Fruit fly (Drosophila melanogaster): ENCODE measurements around the gene Alg7.
"Not testable (repeated sequence)": the region's sequence is repeated elsewhere in the genome, so short reads cannot be mapped to it uniquely, and the experiment has no call there.

The Alg7 gene

dm6 chr2L:13203437-13204137 lies 24.5 kb downstream of the Alg7 start, which contains the start of gene Pect:
TSS of gene Pect (plus strand) at chr2L:13203762.
- no peak for TF ChIP-seq h (optimal IDR thresholded peaks at IDR 0.05)
- no peak for TF ChIP-seq Sin3A (optimal IDR thresholded peaks at IDR 0.05)
- TF ChIP-seq Myc (optimal IDR thresholded peaks at IDR 0.05): no peak
- no peak for TF ChIP-seq ttk (optimal IDR thresholded peaks at IDR 0.05)
- no peak for TF ChIP-seq insv (optimal IDR thresholded peaks at IDR 0.05)
- no peak for TF ChIP-seq psq (optimal IDR thresholded peaks at IDR 0.05)

dm6 chr2L:13204151-13204550 lies 25.1 kb downstream of the Alg7 start:
- TF ChIP-seq Sin3A (optimal IDR thresholded peaks at IDR 0.05) (no peak), ttk (optimal IDR thresholded peaks at IDR 0.05) (no peak), insv (optimal IDR thresholded peaks at IDR 0.05) (no peak), h (optimal IDR thresholded peaks at IDR 0.05) (no peak), Myc (optimal IDR thresholded peaks at IDR 0.05) (no peak), psq (optimal IDR thresholded peaks at IDR 0.05) (no peak)

dm6 chr2L:13205256-13205655 lies 26.2 kb downstream of the Alg7 start:
- TF ChIP-seq ttk (optimal IDR thresholded peaks at IDR 0.05) (no peak), h (optimal IDR thresholded peaks at IDR 0.05) (no peak), Myc (optimal IDR thresholded peaks at IDR 0.05) (no peak), insv (optimal IDR thresholded peaks at IDR 0.05) (no peak), psq (optimal IDR thresholded peaks at IDR 0.05) (no peak), Sin3A (optimal IDR thresholded peaks at IDR 0.05) (no peak)

- TF ChIP-seq Sin3A (optimal IDR thresholded peaks at IDR 0.05) (no peak), Myc (optimal IDR thresholded peaks at IDR 0.05) (no peak), ttk (optimal IDR thresholded peaks at IDR 0.05) (no peak), h (optimal IDR thresholded peaks at IDR 0.05) (no peak), insv (optimal IDR thresholded peaks at IDR 0.05) (no peak), psq (optimal IDR thresholded peaks at IDR 0.05) (no peak)
These were observed 27.1 kb downstream of the Alg7 start for dm6 chr2L:13206077-13206668.

- TF ChIP-seq h (optimal IDR thresholded peaks at IDR 0.05) (no peak), psq (optimal IDR thresholded peaks at IDR 0.05) (no peak), insv (optimal IDR thresholded peaks at IDR 0.05) (no peak), Sin3A (optimal IDR thresholded peaks at IDR 0.05) (no peak), Myc (optimal IDR thresholded peaks at IDR 0.05) (no peak), ttk (optimal IDR thresholded peaks at IDR 0.05) (no peak)
These were observed 27.9 kb downstream of the Alg7 start for dm6 chr2L:13206857-13207463.

dm6 chr2L:13211764-13212265 lies 32.8 kb downstream of the Alg7 start, which contains the start of gene CG15482:
TSS of gene CG15482 (minus strand) at chr2L:13211814.
- not testable (repeated sequence) for TF ChIP-seq psq, h, ttk (optimal IDR thresholded peaks at IDR 0.05)

dm6 chr2L:13215010-13215409 lies 36.0 kb downstream of the Alg7 start, which contains the start of gene kek4:
TSS of gene kek4 (minus strand) at chr2L:13215350.
- TF ChIP-seq Myc (optimal IDR thresholded peaks at IDR 0.05) (no peak), insv (optimal IDR thresholded peaks at IDR 0.05) (no peak), ttk (optimal IDR thresholded peaks at IDR 0.05) (no peak), psq (optimal IDR thresholded peaks at IDR 0.05) (no peak), h (optimal IDR thresholded peaks at IDR 0.05) (no peak), Sin3A (optimal IDR thresholded peaks at IDR 0.05) (no peak)

dm6 chr2L:13219281-13220092 lies 40.4 kb downstream of the Alg7 start, which contains the start of the genes CG9426 and mRF1:
TSS of gene CG9426 (minus strand) at chr2L:13219923.
TSS of gene mRF1 (plus strand) at chr2L:13219979.
- no peak for TF ChIP-seq ttk (optimal IDR thresholded peaks at IDR 0.05)
- TF ChIP-seq insv (optimal IDR thresholded peaks at IDR 0.05): no peak
- TF ChIP-seq Myc (optimal IDR thresholded peaks at IDR 0.05): no peak
- no peak for TF ChIP-seq Sin3A (optimal IDR thresholded peaks at IDR 0.05)
- TF ChIP-seq h (optimal IDR thresholded peaks at IDR 0.05): no peak
- TF ChIP-seq psq (optimal IDR thresholded peaks at IDR 0.05): no peak

- TF ChIP-seq psq (optimal IDR thresholded peaks at IDR 0.05) (no peak), ttk (optimal IDR thresholded peaks at IDR 0.05) (no peak), Myc (optimal IDR thresholded peaks at IDR 0.05) (no peak), Sin3A (optimal IDR thresholded peaks at IDR 0.05) (no peak), h (optimal IDR thresholded peaks at IDR 0.05) (no peak), insv (optimal IDR thresholded peaks at IDR 0.05) (no peak)
These were observed 43.2 kb downstream of the Alg7 start, which contains the start of the genes Ski6 and CG16812 for dm6 chr2L:13222225-13222648. TSS of gene Ski6 (minus strand) at chr2L:13222429. TSS of gene CG16812 (plus strand) at chr2L:13222587.

- TF ChIP-seq insv (optimal IDR thresholded peaks at IDR 0.05) (no peak), Sin3A (optimal IDR thresholded peaks at IDR 0.05) (no peak)
These were observed 46.3 kb downstream of the Alg7 start, which contains the start of gene CG15480 for dm6 chr2L:13225225-13225840. TSS of gene CG15480 (minus strand) at chr2L:13225275.

- TF ChIP-seq ttk (optimal IDR thresholded peaks at IDR 0.05) (no peak), insv (optimal IDR thresholded peaks at IDR 0.05) (no peak), psq (optimal IDR thresholded peaks at IDR 0.05) (no peak), Sin3A (optimal IDR thresholded peaks at IDR 0.05) (no peak), h (optimal IDR thresholded peaks at IDR 0.05) (no peak), Myc (optimal IDR thresholded peaks at IDR 0.05) (no peak)
These were observed 48.2 kb downstream of the Alg7 start, which contains the start of gene CG16813 for dm6 chr2L:13227242-13227641. TSS of gene CG16813 (plus strand) at chr2L:13227529.
